Worm (Caenorhabditis elegans) whole organism, L4 larva: ENCODE data around the gene glc-4.

Source experiments
- D1046.2 ChIP-seq: fragments of 200-800 bp; sonication (Bioruptor generic); IDR thresholded peaks from 2 replicates; pipeline ENCODE4 v1.3.6; 2022; ENCODE audit warnings: missing genetic modification characterization, missing compliant biosample characterization
- F26F4.8 ChIP-seq: fragments of 200-800 bp; sonication (Bioruptor generic); conservative IDR thresholded peaks from 2 replicates; pipeline ENCODE4 v1.3.6; 2022; ENCODE audit warnings: missing genetic modification characterization, missing compliant biosample characterization
- F49E8.2 ChIP-seq: sonication (generic microtip); optimal IDR thresholded peaks from 2 replicates; lab custom pipeline; 2016; ENCODE audit warnings: missing compliant biosample characterization, mild to moderate bottlenecking, missing genetic modification characterization, borderline replicate concordance
- T20F7.1 ChIP-seq: fragments of 200-800 bp; sonication (Bioruptor generic); optimal IDR thresholded peaks from 2 replicates; lab custom pipeline; 2018; ENCODE audit warnings: mild to moderate bottlenecking, missing genetic modification characterization, missing compliant biosample characterization
- Y105C5A.15 ChIP-seq: fragments of 200-800 bp; sonication (Bioruptor generic); IDR thresholded peaks from 2 replicates; pipeline ENCODE4 v1.3.6; 2022; ENCODE audit warnings: missing genetic modification characterization, missing compliant biosample characterization
- Y5F2A.4 ChIP-seq: fragments of 200-800 bp; sonication (Bioruptor generic); optimal IDR thresholded peaks from 2 replicates; lab custom pipeline; 2018; ENCODE audit warnings: mild to moderate bottlenecking, missing genetic modification characterization, missing compliant biosample characterization
- ZK546.5 ChIP-seq, 2 experiments: sonication (generic microtip); optimal IDR thresholded peaks; 2 replicates each; lab custom pipeline; 2017; ENCODE audit warnings: missing biosample characterization in 2 of 2, missing genetic modification characterization in 2 of 2
- aha-1 ChIP-seq: fragments of 150-350 bp; peaks from one replicate; lab custom pipeline; 2014; ENCODE audit warnings: missing biosample characterization, missing genetic modification characterization
- aly-2 ChIP-seq: sonication (generic microtip); optimal IDR thresholded peaks from 2 replicates; lab custom pipeline; 2018; ENCODE audit warnings: missing biosample characterization, missing genetic modification characterization
- ces-1 ChIP-seq: fragments of 150-350 bp; sonication (generic microtip); optimal IDR thresholded peaks from 4 replicates; lab custom pipeline; 2014; ENCODE audit warnings: missing biosample characterization, missing genetic modification reagents, missing genetic modification characterization
- cey-2 ChIP-seq: sonication (generic microtip); optimal IDR thresholded peaks from 3 replicates; lab custom pipeline; 2017; ENCODE audit warnings: missing genetic modification characterization, mild to moderate bottlenecking, missing compliant biosample characterization, antibody characterized with exemption, borderline replicate concordance; ENCODE audit not compliant: insufficient read depth
- ctbp-1 ChIP-seq: fragments of 200-800 bp; sonication (Bioruptor generic); IDR thresholded peaks from 2 replicates; pipeline ENCODE4 v1.3.6; 2022; ENCODE audit warnings: missing genetic modification reagents, missing genetic modification characterization, missing compliant biosample characterization
- daf-19 ChIP-seq: fragments of 200-800 bp; sonication (Bioruptor generic); conservative IDR thresholded peaks from 2 replicates; pipeline ENCODE4 v1.3.6; 2022; ENCODE audit warnings: missing genetic modification characterization, missing compliant biosample characterization
- dmd-8 ChIP-seq: fragments of 200-800 bp; sonication (Bioruptor generic); IDR thresholded peaks from 2 replicates; pipeline ENCODE4 v1.3.6; 2022; ENCODE audit warnings: missing genetic modification characterization, missing compliant biosample characterization
- fkh-10 ChIP-seq: fragments of 150-350 bp; optimal IDR thresholded peaks from 2 replicates; lab custom pipeline; 2014; ENCODE audit warnings: missing biosample characterization, missing genetic modification reagents, missing genetic modification characterization
- fos-1 ChIP-seq: fragments of 150-350 bp; optimal IDR thresholded peaks from 2 replicates; lab custom pipeline; 2014; ENCODE audit warnings: missing biosample characterization, missing genetic modification characterization
- gei-8 ChIP-seq: fragments of 200-800 bp; sonication (Bioruptor generic); optimal IDR thresholded peaks from 2 replicates; lab custom pipeline; 2018; ENCODE audit warnings: mild to moderate bottlenecking, missing genetic modification characterization, missing compliant biosample characterization
- hlh-11 ChIP-seq: fragments of 200-800 bp; sonication (Bioruptor generic); optimal IDR thresholded peaks from 2 replicates; lab custom pipeline; 2018; ENCODE audit warnings: mild to moderate bottlenecking, missing genetic modification characterization, missing compliant biosample characterization
- lin-29 ChIP-seq: fragments of 200-800 bp; sonication (Bioruptor generic); IDR thresholded peaks from 2 replicates; pipeline ENCODE4 v1.3.6; 2022; ENCODE audit warnings: missing genetic modification reagents, missing genetic modification characterization, missing compliant biosample characterization
- lin-38 ChIP-seq: fragments of 200-800 bp; sonication (Bioruptor generic); IDR thresholded peaks from 2 replicates; pipeline ENCODE4 v1.3.6; 2022; ENCODE audit warnings: missing genetic modification reagents, missing genetic modification characterization, missing compliant biosample characterization
- lin-39 ChIP-seq: fragments of 150-350 bp; optimal IDR thresholded peaks from 2 replicates; lab custom pipeline; 2014; ENCODE audit warnings: missing biosample characterization, missing genetic modification reagents, missing genetic modification characterization
- lsy-2 ChIP-seq, 2 experiments: fragments of 150-350 bp in 1 of 2; sonication (generic microtip) in 1 of 2; optimal IDR thresholded peaks; 2 replicates each; lab custom pipeline; 2014 to 2017; ENCODE audit warnings: missing biosample characterization in 2 of 2, missing genetic modification characterization in 2 of 2
- mep-1 ChIP-seq: fragments of 150-350 bp; sonication (generic microtip); optimal IDR thresholded peaks from 3 replicates; lab custom pipeline; 2014; ENCODE audit warnings: missing biosample characterization, missing genetic modification characterization
- nhr-11 ChIP-seq: fragments of 150-350 bp; optimal IDR thresholded peaks from 2 replicates; lab custom pipeline; 2014; ENCODE audit warnings: missing biosample characterization, missing genetic modification characterization
- nhr-111 ChIP-seq: fragments of 200-800 bp; sonication (Bioruptor generic); optimal IDR thresholded peaks from 2 replicates; lab custom pipeline; 2018; ENCODE audit warnings: mild to moderate bottlenecking, missing genetic modification characterization, missing compliant biosample characterization
- nhr-48 ChIP-seq: sonication (generic microtip); optimal IDR thresholded peaks from 2 replicates; lab custom pipeline; 2016; ENCODE audit warnings: mild to moderate bottlenecking, missing genetic modification characterization, missing compliant biosample characterization
- nhr-6 ChIP-seq: fragments of 150-350 bp; optimal IDR thresholded peaks from 2 replicates; lab custom pipeline; 2014; ENCODE audit warnings: missing biosample characterization, missing genetic modification characterization
- nhr-77 ChIP-seq: fragments of 150-350 bp; optimal IDR thresholded peaks from 2 replicates; lab custom pipeline; 2014; ENCODE audit warnings: missing biosample characterization, missing genetic modification characterization
- pha-4 ChIP-seq, 2 experiments: fragments of 150-350 bp in 1 of 2; fragments of 200-800 bp in 1 of 2; sonication (Bioruptor generic) in 1 of 2; IDR thresholded peaks in 1 of 2; optimal IDR thresholded peaks in 1 of 2; 2 replicates each; pipeline versions ENCODE4 v1.3.6 to Lab custom; 2014 to 2022; ENCODE audit warnings: missing genetic modification characterization in 2 of 2, missing genetic modification reagents in 2 of 2, missing biosample characterization in 1 of 2, missing compliant biosample characterization in 1 of 2
- rbr-2 ChIP-seq: sonication (generic microtip); optimal IDR thresholded peaks from 2 replicates; lab custom pipeline; 2016; ENCODE audit warnings: missing genotype, missing genetic modification characterization, missing compliant biosample characterization
- set-16 ChIP-seq: fragments of 200-800 bp; sonication (Bioruptor generic); IDR thresholded peaks from 2 replicates; pipeline ENCODE4 v1.3.6; 2022; ENCODE audit warnings: missing genetic modification reagents, missing genetic modification characterization, missing compliant biosample characterization
- skn-1 ChIP-seq: fragments of 150-350 bp; optimal IDR thresholded peaks from 2 replicates; lab custom pipeline; 2014; ENCODE audit warnings: missing biosample characterization, missing genetic modification characterization
- spr-3 ChIP-seq: fragments of 200-800 bp; sonication (Bioruptor generic); optimal IDR thresholded peaks from 2 replicates; lab custom pipeline; 2018; ENCODE audit warnings: mild to moderate bottlenecking, missing genetic modification characterization, missing compliant biosample characterization
- tag-97 ChIP-seq: fragments of 200-800 bp; sonication (Bioruptor generic); IDR thresholded peaks from 2 replicates; pipeline ENCODE4 v1.3.6; 2022; ENCODE audit warnings: missing genetic modification characterization, missing compliant biosample characterization
- tra-1 ChIP-seq: fragments of 200-800 bp; sonication (Bioruptor generic); IDR thresholded peaks from 2 replicates; pipeline ENCODE4 v1.3.6; 2022; ENCODE audit warnings: missing genetic modification reagents, missing genetic modification characterization, missing compliant biosample characterization
- unc-130 ChIP-seq: sonication (generic microtip); optimal IDR thresholded peaks from 2 replicates; lab custom pipeline; 2016; ENCODE audit warnings: missing genetic modification reagents, missing genetic modification characterization, missing compliant biosample characterization
- ztf-11 ChIP-seq: fragments of 150-350 bp; optimal IDR thresholded peaks from 2 replicates; lab custom pipeline; 2014; ENCODE audit warnings: missing biosample characterization, missing genetic modification characterization
- ztf-7 ChIP-seq: fragments of 150-350 bp; optimal IDR thresholded peaks from 2 replicates; lab custom pipeline; 2014; ENCODE audit warnings: missing biosample characterization, missing genetic modification characterization

glc-4 gene

DNA sequence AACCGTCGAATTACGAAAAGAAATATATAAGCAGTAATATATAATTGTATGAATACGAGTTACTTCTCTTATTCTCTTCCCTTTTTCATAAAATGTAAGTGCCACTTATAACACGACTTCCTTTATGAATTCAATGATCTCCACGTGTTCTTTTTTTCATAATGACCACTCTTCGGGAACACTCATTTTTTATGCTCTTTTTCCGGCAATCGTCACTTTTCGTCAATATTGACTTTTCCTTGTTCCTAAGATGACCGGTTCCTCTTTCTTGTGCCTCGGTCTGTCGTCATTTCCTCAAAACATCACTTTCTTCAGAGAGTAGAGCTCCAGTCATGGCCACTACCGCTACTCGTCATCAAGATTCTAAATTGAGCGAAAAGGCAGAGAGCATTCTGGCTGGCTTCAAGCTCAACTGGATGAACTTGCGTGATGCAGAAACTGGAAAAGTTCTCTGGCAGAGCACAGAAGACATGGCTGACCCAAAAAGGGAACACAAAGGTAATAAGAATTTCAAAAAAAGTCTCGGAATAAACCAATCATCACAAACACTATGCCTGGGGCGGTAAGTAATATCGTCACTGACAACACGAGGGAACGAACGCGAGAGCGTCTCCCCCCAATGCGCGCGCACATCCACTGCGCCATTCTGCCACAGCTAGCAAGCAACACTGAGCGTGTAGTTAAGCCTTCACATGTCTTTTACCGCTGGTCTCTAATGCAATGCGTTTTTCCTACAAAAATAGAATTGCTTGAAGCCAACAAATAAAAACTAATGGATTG is 8.9 kb upstream of the glc-4 start, which contains the start of gene pdl-1 (continued):
- TF ChIP-seq Y105C5A.15 (GFP tag; lab: Robert Waterston, UW) (0 out of 2 replicates have a peak, but pooled peaks have one; percentile 68), unc-130 (GFP tag; lab: Kevin White, UChicago) (peak; percentile 57), Y5F2A.4 (peak; percentile 94), lin-29 (GFP tag; lab: Robert Waterston, UW) (peak; percentile 70)

DNA sequence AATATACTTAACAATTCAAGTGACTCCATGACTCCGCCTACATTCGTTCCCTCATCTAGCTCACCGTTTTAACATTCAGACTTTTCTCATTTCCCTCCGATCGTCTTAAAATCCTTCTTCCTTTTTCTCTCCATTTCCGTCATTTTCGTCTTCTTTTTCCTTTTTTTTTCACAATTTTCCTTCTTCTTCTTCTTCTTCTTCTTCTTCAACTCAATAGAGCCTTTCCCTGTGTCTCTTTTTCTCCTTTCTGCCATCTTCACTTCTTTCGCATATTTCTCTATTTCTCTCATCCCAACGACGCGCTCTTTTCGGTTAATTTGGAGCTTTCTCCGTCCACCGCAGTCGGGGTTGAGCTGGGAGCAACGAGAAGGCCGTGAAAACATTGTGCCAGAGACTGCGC is 7.9 kb upstream of the glc-4 start:
- TF ChIP-seq nhr-11 (tag; lab: Kevin White, UChicago) (peak; percentile 32), spr-3 (no peak), tra-1 (no peak), lsy-2 (tag; optimal IDR thresholded peaks at IDR 0.05; lab: Kevin White, UChicago) (peak; percentile 19 to 27), aha-1 (peak; percentile 90), fkh-10 (GFP tag; lab: Kevin White, UChicago) (peak; percentile 78), mep-1 (peak; percentile 45), ctbp-1 (GFP tag; lab: Robert Waterston, UW) (0 out of 2 replicates have a peak, but pooled peaks have one; percentile 31), rbr-2 (tag; lab: Kevin White, UChicago) (peak; percentile 21)

DNA sequence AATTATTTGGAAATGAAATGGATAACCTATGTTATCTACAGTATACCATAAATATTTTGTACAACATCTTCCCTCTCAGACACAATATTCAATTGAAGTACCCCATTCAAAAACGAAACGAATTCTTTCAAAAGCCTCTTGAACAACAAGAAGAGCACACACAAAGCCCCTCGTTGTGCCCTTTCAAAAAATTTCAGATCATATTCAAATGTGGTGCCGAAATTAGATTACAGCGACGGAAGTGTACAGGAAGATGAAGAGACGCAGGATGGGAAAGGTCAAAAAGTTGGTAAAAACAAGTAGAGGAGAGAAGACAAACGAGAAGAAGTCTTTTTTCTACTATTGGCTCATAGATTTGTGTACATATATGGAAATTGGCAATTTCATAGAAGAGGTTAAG is 1.4 kb upstream of the glc-4 start:
- TF ChIP-seq ZK546.5 (tag; optimal IDR thresholded peaks at IDR 0.05; lab: Kevin White, UChicago) (no peak), fkh-10 (GFP tag; lab: Kevin White, UChicago) (peak; percentile 74)

DNA sequence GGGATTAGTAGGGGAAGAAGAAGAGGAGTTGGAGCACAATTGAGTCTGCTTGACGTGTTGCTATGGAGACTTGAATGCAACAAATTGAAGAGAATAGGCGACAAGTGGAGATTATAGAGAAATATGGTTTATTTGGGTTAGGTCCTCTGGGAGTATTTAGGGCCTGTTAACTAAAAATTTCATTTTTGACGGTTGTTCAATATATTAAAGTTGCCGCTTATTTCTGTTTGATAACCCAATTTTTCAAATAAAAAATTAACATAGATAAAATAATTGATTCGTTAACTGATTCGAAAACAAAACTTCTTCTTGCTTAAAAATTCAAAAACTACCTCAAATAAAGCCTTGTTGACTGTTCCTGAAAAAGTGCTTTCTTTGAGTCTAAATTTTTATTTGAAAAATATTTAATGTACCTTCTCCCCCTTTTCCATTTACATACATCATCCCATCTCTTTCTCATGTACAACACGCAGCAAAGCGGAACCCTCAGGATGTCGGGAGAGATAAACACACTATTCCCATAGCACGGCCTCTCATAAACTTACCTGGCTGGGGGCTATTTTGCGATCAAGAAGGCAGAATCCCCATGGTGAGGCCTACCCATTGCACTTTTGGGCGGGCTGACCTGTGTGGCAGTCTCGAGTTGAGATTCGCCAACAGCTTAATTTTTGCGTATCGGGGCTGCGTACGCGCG is 3.3 kb downstream of the glc-4 start, which contains the start of gene dyf-13:
Gene dyf-13 (minus strand): TSS at position 51 of the 694 bp plus-strand sequence.
- TF ChIP-seq ztf-11 (tag; lab: Kevin White, UChicago) (no peak), nhr-77 (tag; lab: Kevin White, UChicago) (no peak), dmd-8 (no peak), daf-19 (GFP tag; lab: Robert Waterston, UW) (no peak), fos-1 (no peak), D1046.2 (GFP tag; lab: Robert Waterston, UW) (no peak), nhr-6 (tag; lab: Kevin White, UChicago) (no peak), tag-97 (GFP tag; lab: Robert Waterston, UW) (no peak), pha-4 (GFP tag; IDR thresholded peaks at IDR 0.05; lab: Robert Waterston, UW) (no peak), pha-4 (tag; optimal IDR thresholded peaks at IDR 0.05; lab: Kevin White, UChicago) (no peak), ces-1 (GFP tag; lab: Kevin White, UChicago) (no peak), T20F7.1 (GFP tag; lab: Kevin White, UChicago) (no peak), set-16 (GFP tag; lab: Robert Waterston, UW) (no peak), gei-8 (GFP tag; lab: Kevin White, UChicago) (no peak), aha-1 (no peak), cey-2 (tag; lab: Kevin White, UChicago) (no peak), F26F4.8 (GFP tag; lab: Robert Waterston, UW) (no peak), lsy-2 (tag; optimal IDR thresholded peaks at IDR 0.05; lab: Kevin White, UChicago) (no peak), F49E8.2 (tag; lab: Kevin White, UChicago) (no peak)

DNA sequence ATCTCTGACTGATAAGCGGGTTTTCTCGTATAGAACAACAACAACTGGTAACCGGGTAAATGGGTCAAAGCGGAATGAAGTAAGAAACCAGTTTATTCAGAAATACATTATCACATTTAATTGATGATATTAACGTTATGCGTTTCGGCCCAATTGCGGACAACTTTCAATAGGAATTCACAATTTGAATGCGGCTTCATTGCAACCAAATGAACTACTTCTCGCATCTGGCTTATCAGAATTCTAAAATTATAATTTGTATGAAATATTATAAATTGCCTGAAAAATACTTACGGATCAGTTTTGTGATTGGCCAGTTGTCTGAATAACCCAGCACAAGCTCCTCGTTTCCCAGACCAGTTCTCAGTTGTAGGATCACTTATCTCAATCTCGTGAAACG is 6.0 kb downstream of the glc-4 start, which contains the start of gene col-36:
Gene col-36 (minus strand): TSS at position 101 of the 400 bp plus-strand sequence.
- TF ChIP-seq daf-19 (GFP tag; lab: Robert Waterston, UW) = no peak
- TF ChIP-seq lin-38 (GFP tag; lab: Robert Waterston, UW) = no peak
- TF ChIP-seq ztf-7 (tag; lab: Kevin White, UChicago) = no peak
- TF ChIP-seq nhr-11 (tag; lab: Kevin White, UChicago) = no peak
- no peak for TF ChIP-seq nhr-48
- no peak for TF ChIP-seq ctbp-1 (GFP tag; lab: Robert Waterston, UW)
- no peak for TF ChIP-seq nhr-111
- no peak for TF ChIP-seq hlh-11
- TF ChIP-seq skn-1 = no peak
- no peak for TF ChIP-seq lin-39 (tag; lab: Kevin White, UChicago)
- no peak for TF ChIP-seq fkh-10 (GFP tag; lab: Kevin White, UChicago)
- TF ChIP-seq aly-2 (tag; lab: Kevin White, UChicago) = no peak
- no peak for TF ChIP-seq gei-8 (GFP tag; lab: Kevin White, UChicago)
- no peak for TF ChIP-seq F49E8.2 (tag; lab: Kevin White, UChicago)
